Worm (Caenorhabditis elegans) whole organism, L1 larva: Measurements from ENCODE around the gene srlf-23.
"Not testable (repeated sequence)": the region's sequence is repeated elsewhere in the genome, so short reads cannot be mapped to it uniquely, and the experiment has no call there.

ENCODE experiments used
- nhr-11 ChIP-seq: fragments of 150-350 bp; optimal IDR thresholded peaks from 2 replicates; lab custom pipeline; 2014; ENCODE audit warnings: missing biosample characterization, missing genetic modification characterization
- xbp-1 ChIP-seq: sonication (generic microtip); optimal IDR thresholded peaks from 2 replicates; lab custom pipeline; 2016; ENCODE audit warnings: missing genetic modification characterization, missing compliant biosample characterization
- ztf-11 ChIP-seq, 2 experiments: sonication (generic microtip); optimal IDR thresholded peaks; 2 replicates each; lab custom pipeline; 2016 to 2017; ENCODE audit warnings: missing genetic modification characterization in 2 of 2, missing biosample characterization in 1 of 2, missing compliant biosample characterization in 1 of 2

srlf-23 gene

DNA sequence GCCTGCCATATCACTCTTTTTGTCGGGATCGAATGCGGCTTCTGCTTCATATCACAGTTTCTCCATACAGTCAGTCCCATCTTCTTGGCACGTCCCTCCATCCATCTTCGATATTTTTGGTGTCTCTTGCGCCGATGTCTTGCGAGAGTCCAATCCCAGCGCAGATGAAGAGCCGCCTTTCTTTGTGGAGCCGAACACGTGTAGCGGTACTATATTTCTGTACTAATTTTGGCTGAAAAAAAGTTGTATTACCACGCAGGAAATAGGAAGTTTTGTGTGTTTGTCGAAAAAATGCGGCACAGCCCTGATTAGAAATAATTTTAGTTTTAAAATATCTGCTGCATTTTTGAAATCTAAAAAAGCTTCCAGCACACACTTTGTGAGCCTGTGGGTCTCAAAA lies 50.2 kb downstream of the srlf-23 start, which contains the start of gene K09C6.8:
K09C6.8 (minus strand) TSS at position 101 of the 400 bp plus-strand sequence.
- TF ChIP-seq xbp-1; nhr-11 (tag; lab: Kevin White, UChicago); ztf-11 (tag; optimal IDR thresholded peaks at IDR 0.05; lab: Kevin White, UChicago): not testable (repeated sequence)
